Worm (Caenorhabditis elegans) whole organism, L3 larva: ENCODE results near the gene T20G5.12.
A peak's percentile ranks its signal among the peaks of the same experiment; 100 is the strongest.

Experiments used
- aly-2 ChIP-seq: fragments of 150-350 bp; optimal IDR thresholded peaks from 2 replicates; lab custom pipeline; 2014; ENCODE audit warnings: missing biosample characterization, missing genetic modification characterization
- ceh-9 ChIP-seq: sonication (generic microtip); optimal IDR thresholded peaks from 2 replicates; lab custom pipeline; 2018; ENCODE audit warnings: missing biosample characterization, missing genetic modification characterization
- egl-27 ChIP-seq: sonication (generic microtip); optimal IDR thresholded peaks from 4 replicates; lab custom pipeline; 2017; ENCODE audit warnings: missing biosample characterization, missing genetic modification reagents, missing genetic modification characterization
- elt-2 ChIP-seq: sonication (generic microtip); optimal IDR thresholded peaks from 2 replicates; lab custom pipeline; 2016; ENCODE audit warnings: missing genetic modification reagents, mild to moderate bottlenecking, missing genetic modification characterization, missing compliant biosample characterization
- eor-1 ChIP-seq, 2 experiments: fragments of 150-350 bp; optimal IDR thresholded peaks; 2 replicates each; lab custom pipeline; 2014 to 2018; ENCODE audit warnings: missing biosample characterization in 2 of 2, missing genetic modification characterization in 2 of 2
- fkh-10 ChIP-seq: sonication (generic microtip); optimal IDR thresholded peaks from 2 replicates; lab custom pipeline; 2017; ENCODE audit warnings: missing biosample characterization, missing genetic modification reagents, missing genetic modification characterization
- lin-15B ChIP-seq: fragments of 150-350 bp; optimal IDR thresholded peaks from 2 replicates; lab custom pipeline; 2014; ENCODE audit warnings: missing biosample characterization, missing genetic modification characterization
- lin-39 ChIP-seq: fragments of 150-350 bp; optimal IDR thresholded peaks from 2 replicates; lab custom pipeline; 2018; ENCODE audit warnings: missing biosample characterization, missing genetic modification reagents, missing genetic modification characterization
- lsy-12 ChIP-seq: sonication (generic microtip); optimal IDR thresholded peaks from 2 replicates; lab custom pipeline; 2016; ENCODE audit warnings: mild to moderate bottlenecking, missing genetic modification characterization, missing compliant biosample characterization
- mml-1 ChIP-seq: fragments of 150-350 bp; sonication (generic microtip); optimal IDR thresholded peaks from 3 replicates; lab custom pipeline; 2014; ENCODE audit warnings: missing biosample characterization, missing genetic modification characterization
- nfya-1 ChIP-seq: sonication (generic microtip); optimal IDR thresholded peaks from 2 replicates; lab custom pipeline; 2017; ENCODE audit warnings: missing genetic modification characterization, mild to moderate bottlenecking, missing compliant biosample characterization, antibody characterized with exemption, moderate library complexity; ENCODE audit not compliant: insufficient read depth
- nhr-11 ChIP-seq: fragments of 150-350 bp; optimal IDR thresholded peaks from 2 replicates; lab custom pipeline; 2014; ENCODE audit warnings: missing biosample characterization, missing genetic modification characterization
- nhr-12 ChIP-seq: fragments of 150-350 bp; optimal IDR thresholded peaks from 2 replicates; lab custom pipeline; 2014; ENCODE audit warnings: missing biosample characterization, missing genetic modification characterization
- nhr-25 ChIP-seq: sonication (generic microtip); optimal IDR thresholded peaks from 2 replicates; lab custom pipeline; 2017; ENCODE audit warnings: missing biosample characterization, missing genetic modification characterization
- nhr-77 ChIP-seq: fragments of 150-350 bp; optimal IDR thresholded peaks from 2 replicates; lab custom pipeline; 2014; ENCODE audit warnings: missing biosample characterization, missing genetic modification characterization
- pha-4 ChIP-seq: fragments of 150-350 bp; optimal IDR thresholded peaks from 2 replicates; lab custom pipeline; 2014; ENCODE audit warnings: missing biosample characterization, missing genetic modification reagents, missing genetic modification characterization
- skn-1 ChIP-seq: fragments of 150-350 bp; optimal IDR thresholded peaks from 2 replicates; lab custom pipeline; 2014; ENCODE audit warnings: missing biosample characterization, missing genetic modification characterization
- snpc-4 ChIP-seq: fragments of 150-350 bp; optimal IDR thresholded peaks from 2 replicates; lab custom pipeline; 2014; ENCODE audit warnings: missing biosample characterization, missing genetic modification characterization
- zag-1 ChIP-seq: fragments of 150-350 bp; optimal IDR thresholded peaks from 2 replicates; lab custom pipeline; 2014; ENCODE audit warnings: missing biosample characterization, missing genetic modification characterization
- ztf-11 ChIP-seq: fragments of 150-350 bp; optimal IDR thresholded peaks from 2 replicates; lab custom pipeline; 2014; ENCODE audit warnings: missing biosample characterization, missing genetic modification characterization

Gene T20G5.12

ce11 chrIII:10248441-10249137 is 47.2 kb downstream of the T20G5.12 start, which contains the start of the genes div-1 and cor-1:
TSS of gene div-1 (minus strand) at chrIII:10248559.
TSS of gene cor-1 (plus strand) at chrIII:10249111.
- TF ChIP-seq pha-4 (tag; lab: Kevin White, UChicago) (peak; percentile 62), aly-2 (tag; lab: Kevin White, UChicago) (no peak), fkh-10 (GFP tag; lab: Kevin White, UChicago) (no peak), lin-15B (tag; lab: Kevin White, UChicago) (peak; percentile 62), nhr-77 (tag; lab: Kevin White, UChicago) (no peak), lsy-12 (tag; lab: Kevin White, UChicago) (no peak), snpc-4 (tag; lab: Kevin White, UChicago) (peak; percentile 54), elt-2 (tag; lab: Kevin White, UChicago) (peak; percentile 7), lin-39 (tag; lab: Kevin White, UChicago) (peak; percentile 25), nfya-1 (tag; lab: Kevin White, UChicago) (peak; percentile 42), zag-1 (tag; lab: Kevin White, UChicago) (no peak)

- TF ChIP-seq eor-1 (tag; optimal IDR thresholded peaks at IDR 0.05; lab: Kevin White, UChicago) (no peak), nhr-11 (tag; lab: Kevin White, UChicago) (no peak), ztf-11 (no peak), zag-1 (tag; lab: Kevin White, UChicago) (no peak), skn-1 (tag; lab: Kevin White, UChicago) (no peak), nhr-25 (tag; lab: Kevin White, UChicago) (no peak), egl-27 (tag; lab: Kevin White, UChicago) (no peak), mml-1 (tag; lab: Kevin White, UChicago) (no peak), ceh-9 (tag; lab: Kevin White, UChicago) (no peak), nhr-12 (tag; lab: Kevin White, UChicago) (no peak), pha-4 (tag; lab: Kevin White, UChicago) (no peak), fkh-10 (GFP tag; lab: Kevin White, UChicago) (no peak)
Observed at ce11 chrIII:10251114-10251513, 49.7 kb downstream of the T20G5.12 start.
